Worm (Caenorhabditis elegans): Measurements from ENCODE around the gene C01G10.7.

ce11 chrV:15094749-15095148 is 9.2 kb downstream of the C01G10.7 start, which contains the start of gene srx-78:
- TF ChIP-seq elt-3 (tag; optimal IDR thresholded peaks at IDR 0.05) (no peak), elt-2 (tag; optimal IDR thresholded peaks at IDR 0.05) (no peak), unc-39 (tag; optimal IDR thresholded peaks at IDR 0.05) (no peak), fkh-10 (GFP tag; optimal IDR thresholded peaks at IDR 0.05) (no peak), nhr-12 (tag; optimal IDR thresholded peaks at IDR 0.05) (no peak), nhr-25 (tag; optimal IDR thresholded peaks at IDR 0.05) (no peak), mdl-1 (tag; optimal IDR thresholded peaks at IDR 0.05) (no peak), snpc-4 (tag; optimal IDR thresholded peaks at IDR 0.05) (no peak)
